Worm (Caenorhabditis elegans) whole organism, L3 larva: ENCODE data around the gene F49C12.4.

Experiments used
- aly-2 ChIP-seq: fragments of 150-350 bp; optimal IDR thresholded peaks from 2 replicates; lab custom pipeline; 2014; ENCODE audit warnings: missing biosample characterization, missing genetic modification characterization
- ceh-16 ChIP-seq: sonication (generic microtip); optimal IDR thresholded peaks from 2 replicates; lab custom pipeline; 2017; ENCODE audit warnings: missing biosample characterization, missing genetic modification characterization
- egl-27 ChIP-seq: sonication (generic microtip); optimal IDR thresholded peaks from 4 replicates; lab custom pipeline; 2017; ENCODE audit warnings: missing biosample characterization, missing genetic modification reagents, missing genetic modification characterization
- elt-2 ChIP-seq: sonication (generic microtip); optimal IDR thresholded peaks from 2 replicates; lab custom pipeline; 2016; ENCODE audit warnings: missing genetic modification reagents, mild to moderate bottlenecking, missing genetic modification characterization, missing compliant biosample characterization
- nfya-1 ChIP-seq: sonication (generic microtip); optimal IDR thresholded peaks from 2 replicates; lab custom pipeline; 2017; ENCODE audit warnings: missing genetic modification characterization, mild to moderate bottlenecking, missing compliant biosample characterization, antibody characterized with exemption, moderate library complexity; ENCODE audit not compliant: insufficient read depth
- nhr-25 ChIP-seq: sonication (generic microtip); optimal IDR thresholded peaks from 2 replicates; lab custom pipeline; 2017; ENCODE audit warnings: missing biosample characterization, missing genetic modification characterization
- nhr-77 ChIP-seq: fragments of 150-350 bp; optimal IDR thresholded peaks from 2 replicates; lab custom pipeline; 2014; ENCODE audit warnings: missing biosample characterization, missing genetic modification characterization
- pha-4 ChIP-seq: fragments of 150-350 bp; optimal IDR thresholded peaks from 2 replicates; lab custom pipeline; 2014; ENCODE audit warnings: missing biosample characterization, missing genetic modification reagents, missing genetic modification characterization
- sea-2 ChIP-seq: fragments of 150-350 bp; sonication (generic microtip); optimal IDR thresholded peaks from 4 replicates; lab custom pipeline; 2014; ENCODE audit warnings: missing biosample characterization, missing genetic modification reagents, missing genetic modification characterization
- skn-1 ChIP-seq: fragments of 150-350 bp; optimal IDR thresholded peaks from 2 replicates; lab custom pipeline; 2014; ENCODE audit warnings: missing biosample characterization, missing genetic modification characterization
- tbx-2 ChIP-seq: sonication (generic microtip); optimal IDR thresholded peaks from 2 replicates; lab custom pipeline; 2016; ENCODE audit warnings: mild to moderate bottlenecking, missing genetic modification characterization, missing compliant biosample characterization
- unc-39 ChIP-seq: sonication (generic microtip); optimal IDR thresholded peaks from 4 replicates; lab custom pipeline; 2017; ENCODE audit warnings: missing biosample characterization, missing genetic modification characterization
- unc-62 ChIP-seq: fragments of 150-350 bp; sonication (generic microtip); optimal IDR thresholded peaks from 4 replicates; lab custom pipeline; 2014; ENCODE audit warnings: missing biosample characterization, missing genetic modification reagents, missing genetic modification characterization

ce11 chrIV:9299145-9299544, 4.7 kb downstream of the F49C12.4 start, which contains the start of gene F49C12.2:
- TF ChIP-seq nfya-1 (tag; lab: Kevin White, UChicago) (no peak), pha-4 (tag; lab: Kevin White, UChicago) (no peak), egl-27 (tag; lab: Kevin White, UChicago) (no peak), unc-39 (no peak), nhr-25 (tag; lab: Kevin White, UChicago) (no peak), tbx-2 (tag; lab: Kevin White, UChicago) (no peak), aly-2 (tag; lab: Kevin White, UChicago) (no peak), sea-2 (no peak), unc-62 (no peak), elt-2 (tag; lab: Kevin White, UChicago) (no peak), skn-1 (tag; lab: Kevin White, UChicago) (no peak), ceh-16 (no peak), nhr-77 (tag; lab: Kevin White, UChicago) (no peak)
